Worm (Caenorhabditis elegans): ENCODE measurements around the gene gta-1.

- no peak for TF ChIP-seq dve-1 (tag; optimal IDR thresholded peaks at IDR 0.05)
- TF ChIP-seq F13H6.1 (tag; optimal IDR thresholded peaks at IDR 0.05), result no peak
- TF ChIP-seq ets-4 (tag; optimal IDR thresholded peaks at IDR 0.05), result no peak
- no peak for TF ChIP-seq sox-4 (tag; optimal IDR thresholded peaks at IDR 0.05)
- no peak for TF ChIP-seq ceh-22 (tag; optimal IDR thresholded peaks at IDR 0.05)
- TF ChIP-seq sdc-2 (tag; optimal IDR thresholded peaks at IDR 0.05), result no peak
- TF ChIP-seq hlh-8 (tag; optimal IDR thresholded peaks at IDR 0.05), result no peak
- no peak for TF ChIP-seq pat-9 (tag; optimal IDR thresholded peaks at IDR 0.05)
Observed at ce11 chrIV:10137804-10138203, 42.7 kb upstream of the gta-1 start, which contains the start of gene K08F4.12.

Measured in whole organism, late embryonic.